Worm (Caenorhabditis elegans) whole organism, midembryonic: Measurements from ENCODE around the gene gpa-8.

ENCODE experiments used
- T22C8.4 ChIP-seq: fragments of 200-800 bp; sonication (Bioruptor generic); IDR thresholded peaks from 2 replicates; pipeline ENCODE4 v1.3.6; 2022; ENCODE audit warnings: missing genetic modification characterization, missing compliant biosample characterization
- cog-1 ChIP-seq: sonication (generic microtip); optimal IDR thresholded peaks from 2 replicates; lab custom pipeline; 2016; ENCODE audit warnings: missing genetic modification characterization, missing compliant biosample characterization
- flt-1 ChIP-seq: fragments of 200-800 bp; sonication (Bioruptor generic); IDR thresholded peaks from 2 replicates; pipeline ENCODE4 v1.3.6; 2022; ENCODE audit warnings: missing genetic modification characterization, missing compliant biosample characterization
- klf-2 ChIP-seq: fragments of 200-800 bp; sonication (Bioruptor generic); conservative IDR thresholded peaks from 2 replicates; pipeline ENCODE4 v1.3.6; 2022; ENCODE audit warnings: missing genetic modification reagents, missing genetic modification characterization, missing compliant biosample characterization
- med-1 ChIP-seq: sonication (generic microtip); optimal IDR thresholded peaks from 2 replicates; lab custom pipeline; 2017; ENCODE audit warnings: missing genetic modification characterization, mild to moderate bottlenecking, missing compliant biosample characterization, antibody characterized with exemption, missing genetic modification reagents; ENCODE audit not compliant: insufficient read depth
- ref-1 ChIP-seq: fragments of 200-800 bp; sonication (Bioruptor generic); conservative IDR thresholded peaks from 2 replicates; pipeline ENCODE4 v1.3.6; 2022; ENCODE audit warnings: missing genetic modification reagents, missing genetic modification characterization, missing compliant biosample characterization
- tab-1 ChIP-seq: fragments of 200-800 bp; sonication (Bioruptor generic); IDR thresholded peaks from 2 replicates; pipeline ENCODE4 v1.3.6; 2022; ENCODE audit warnings: missing genetic modification characterization, missing compliant biosample characterization
- ztf-23 ChIP-seq: fragments of 200-800 bp; sonication (Bioruptor generic); IDR thresholded peaks from 2 replicates; pipeline ENCODE4 v1.3.6; 2022; ENCODE audit warnings: missing genetic modification reagents, missing genetic modification characterization, missing compliant biosample characterization
- ztf-29 ChIP-seq: fragments of 200-800 bp; sonication (Bioruptor generic); IDR thresholded peaks from 2 replicates; pipeline ENCODE4 v1.3.6; 2022; ENCODE audit warnings: missing genetic modification reagents, missing genetic modification characterization, missing compliant biosample characterization

gpa-8 gene

ce11 chrV:12607113-12607512 is 33.2 kb downstream of the gpa-8 start, which contains the start of gene erg-28:
erg-28 (plus strand) TSS chrV:12607413.
- TF ChIP-seq T22C8.4 (GFP tag; lab: Robert Waterston, UW) (no peak), ztf-23 (no peak), med-1 (GFP tag; lab: Kevin White, UChicago) (no peak)

- no peak for TF ChIP-seq ref-1 (GFP tag; lab: Robert Waterston, UW)
- TF ChIP-seq ztf-23, result no peak
- TF ChIP-seq klf-2 (GFP tag; lab: Robert Waterston, UW), result no peak
- no peak for TF ChIP-seq ztf-29 (GFP tag; lab: Robert Waterston, UW)
- TF ChIP-seq cog-1, result no peak
- TF ChIP-seq flt-1 (GFP tag; lab: Robert Waterston, UW), result no peak
- no peak for TF ChIP-seq T22C8.4 (GFP tag; lab: Robert Waterston, UW)
- TF ChIP-seq tab-1 (GFP tag; lab: Robert Waterston, UW), result no peak
- no peak for TF ChIP-seq med-1 (GFP tag; lab: Kevin White, UChicago)
Observed at ce11 chrV:12601835-12602234, 38.4 kb downstream of the gpa-8 start.

ce11 chrV:12599510-12600242 is 40.6 kb downstream of the gpa-8 start, which contains the start of gene C14C10.5:
C14C10.5 (plus strand) TSS chrV:12600192.
- TF ChIP-seq cog-1 (no peak), med-1 (GFP tag; lab: Kevin White, UChicago) (no peak), ztf-23 (no peak), klf-2 (GFP tag; lab: Robert Waterston, UW) (no peak), flt-1 (GFP tag; lab: Robert Waterston, UW) (no peak), ztf-29 (GFP tag; lab: Robert Waterston, UW) (no peak), tab-1 (GFP tag; lab: Robert Waterston, UW) (no peak), T22C8.4 (GFP tag; lab: Robert Waterston, UW) (no peak), ref-1 (GFP tag; lab: Robert Waterston, UW) (no peak)

ce11 chrV:12599110-12599509 is 41.2 kb downstream of the gpa-8 start, which contains the start of the genes C14C10.10 and ril-2:
C14C10.10 (minus strand) TSS chrV:12599128.
ril-2 (minus strand) TSS chrV:12599157.
- TF ChIP-seq flt-1 (GFP tag; lab: Robert Waterston, UW) (no peak), med-1 (GFP tag; lab: Kevin White, UChicago) (no peak), tab-1 (GFP tag; lab: Robert Waterston, UW) (no peak), ztf-29 (GFP tag; lab: Robert Waterston, UW) (no peak), T22C8.4 (GFP tag; lab: Robert Waterston, UW) (no peak), ref-1 (GFP tag; lab: Robert Waterston, UW) (no peak), ztf-23 (no peak), klf-2 (GFP tag; lab: Robert Waterston, UW) (no peak), cog-1 (no peak)

ce11 chrV:12596795-12597194 is 43.5 kb downstream of the gpa-8 start:
- TF ChIP-seq ref-1 (GFP tag; lab: Robert Waterston, UW), result peak; percentile 48; the same call in 1 of the 2 replicates
- TF ChIP-seq ztf-23, result peak; percentile 78
- TF ChIP-seq ztf-29 (GFP tag; lab: Robert Waterston, UW), result peak; percentile 82
- 0 out of 2 replicates have a peak, but pooled peaks have one; percentile 49 for TF ChIP-seq klf-2 (GFP tag; lab: Robert Waterston, UW)
- TF ChIP-seq T22C8.4 (GFP tag; lab: Robert Waterston, UW), result peak; percentile 69; the same call in 1 of the 2 replicates
- peak; percentile 80; the same call in 1 of the 2 replicates for TF ChIP-seq tab-1 (GFP tag; lab: Robert Waterston, UW)
- peak; percentile 15 for TF ChIP-seq med-1 (GFP tag; lab: Kevin White, UChicago)
- TF ChIP-seq cog-1, result peak; percentile 58
- TF ChIP-seq flt-1 (GFP tag; lab: Robert Waterston, UW), result peak; percentile 87

- TF ChIP-seq tab-1 (GFP tag; lab: Robert Waterston, UW), result no peak
- TF ChIP-seq cog-1, result no peak
- TF ChIP-seq klf-2 (GFP tag; lab: Robert Waterston, UW), result no peak
- no peak for TF ChIP-seq ztf-29 (GFP tag; lab: Robert Waterston, UW)
- TF ChIP-seq T22C8.4 (GFP tag; lab: Robert Waterston, UW), result no peak
- no peak for TF ChIP-seq med-1 (GFP tag; lab: Kevin White, UChicago)
- no peak for TF ChIP-seq ref-1 (GFP tag; lab: Robert Waterston, UW)
- no peak for TF ChIP-seq flt-1 (GFP tag; lab: Robert Waterston, UW)
- TF ChIP-seq ztf-23, result no peak
Observed at ce11 chrV:12596196-12596595, 44.1 kb downstream of the gpa-8 start, which contains the start of gene mma-1. mma-1 (minus strand) TSS chrV:12596296.

ce11 chrV:12592379-12592778 is 47.9 kb downstream of the gpa-8 start, which contains the start of gene C14C10.2:
C14C10.2 (minus strand) TSS chrV:12592479.
- TF ChIP-seq klf-2 (GFP tag; lab: Robert Waterston, UW), result no peak
- TF ChIP-seq med-1 (GFP tag; lab: Kevin White, UChicago), result no peak
- TF ChIP-seq tab-1 (GFP tag; lab: Robert Waterston, UW), result no peak
- TF ChIP-seq ztf-23, result no peak
- TF ChIP-seq T22C8.4 (GFP tag; lab: Robert Waterston, UW), result no peak
- TF ChIP-seq flt-1 (GFP tag; lab: Robert Waterston, UW), result no peak
- TF ChIP-seq cog-1, result no peak
- TF ChIP-seq ref-1 (GFP tag; lab: Robert Waterston, UW), result no peak
- TF ChIP-seq ztf-29 (GFP tag; lab: Robert Waterston, UW), result no peak

- no peak for TF ChIP-seq tab-1 (GFP tag; lab: Robert Waterston, UW)
- no peak for TF ChIP-seq ztf-23
- no peak for TF ChIP-seq ztf-29 (GFP tag; lab: Robert Waterston, UW)
Observed at ce11 chrV:12590601-12591000, 49.7 kb downstream of the gpa-8 start, which contains the start of gene ttr-43. ttr-43 (minus strand) TSS chrV:12590701.
